Fruit fly (Drosophila melanogaster): Measurements from ENCODE around the gene Cpr65Ax2.
A peak's percentile ranks its signal among the peaks of the same experiment; 100 is the strongest.

Gene Cpr65Ax2

DNA sequence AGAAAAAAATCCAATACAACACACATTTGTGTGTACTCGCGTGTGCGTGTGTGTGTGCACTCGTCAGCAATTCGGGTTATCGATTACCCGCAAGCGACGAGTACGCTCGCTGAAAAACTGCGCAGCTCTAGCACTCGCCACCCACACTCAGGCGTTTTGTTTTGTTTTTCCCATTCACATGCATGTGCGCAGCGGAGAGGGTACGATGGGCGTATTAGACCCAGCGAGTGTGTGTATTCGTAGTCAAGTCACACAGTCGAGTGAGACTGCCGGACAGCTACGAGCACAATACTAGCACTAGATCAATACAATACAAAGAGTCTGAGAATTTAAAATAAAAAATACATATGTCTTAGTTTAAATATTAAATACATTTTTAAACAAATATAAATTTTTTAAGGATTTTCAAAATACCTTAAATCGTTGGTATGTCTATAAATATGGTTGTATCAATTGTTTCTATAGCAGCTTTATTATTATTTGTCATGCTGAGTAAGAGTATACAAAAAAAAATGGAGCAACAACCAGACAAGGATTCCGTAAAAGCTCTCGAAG lies 34.3 kb upstream of the Cpr65Ax2 start, which contains the start of the genes D19B and CG43293 (continued):
- TF ChIP-seq CG13624 (GFP tag; optimal IDR thresholded peaks at IDR 0.05) (peak; percentile 90), HLH54F (GFP tag; optimal IDR thresholded peaks at IDR 0.05) (peak; percentile 91), CG10979 (tag; optimal IDR thresholded peaks at IDR 0.05) (peak; percentile 86), da (GFP tag; optimal IDR thresholded peaks at IDR 0.05) (peak; percentile 50), dan (GFP tag; IDR thresholded peaks at IDR 0.05) (no peak), twi (tag; optimal IDR thresholded peaks at IDR 0.05) (peak; percentile 70), CG11723 (GFP tag; optimal IDR thresholded peaks at IDR 0.05) (peak; percentile 82), Kr (GFP tag; optimal IDR thresholded peaks at IDR 0.05) (no peak), CG2202 (tag; optimal IDR thresholded peaks at IDR 0.05) (peak; percentile 75), zfh1 (GFP tag; IDR thresholded peaks at IDR 0.05) (peak; percentile 93), bcd (GFP tag; optimal IDR thresholded peaks at IDR 0.05) (peak; percentile 89), slp2 (GFP tag; optimal IDR thresholded peaks at IDR 0.05) (peak; percentile 72), ATbp (GFP tag; optimal IDR thresholded peaks at IDR 0.05) (peak; percentile 76), lmd (GFP tag; IDR thresholded peaks at IDR 0.05) (peak; percentile 93), exex (tag; optimal IDR thresholded peaks at IDR 0.05) (no peak), emc (GFP tag; optimal IDR thresholded peaks at IDR 0.05) (peak; percentile 31), CG15479 (GFP tag; optimal IDR thresholded peaks at IDR 0.05) (peak; percentile 31), al (GFP tag; IDR thresholded peaks at IDR 0.05) (peak; percentile 83), nom (GFP tag; optimal IDR thresholded peaks at IDR 0.05) (peak; percentile 80), CG17361 (GFP tag; IDR thresholded peaks at IDR 0.05) (peak; percentile 91), CG4707 (GFP tag; optimal IDR thresholded peaks at IDR 0.05) (peak; percentile 91), CG9876 (GFP tag; optimal IDR thresholded peaks at IDR 0.05) (peak; percentile 78), CG4282 (GFP tag; optimal IDR thresholded peaks at IDR 0.05) (peak; percentile 70), CG11504 (tag; optimal IDR thresholded peaks at IDR 0.05) (peak; percentile 87), CG8924 (tag; optimal IDR thresholded peaks at IDR 0.05) (peak; percentile 90), Oli (tag; optimal IDR thresholded peaks at IDR 0.05) (peak; percentile 83), chm (GFP tag; IDR thresholded peaks at IDR 0.05) (peak; percentile 97), sug (tag; optimal IDR thresholded peaks at IDR 0.05) (peak; percentile 80), Optix (GFP tag; IDR thresholded peaks at IDR 0.05) (peak; percentile 93), CG10462 (GFP tag; optimal IDR thresholded peaks at IDR 0.05) (peak; percentile 82), CG7987 (GFP tag; optimal IDR thresholded peaks at IDR 0.05) (peak; percentile 91), hkb (optimal IDR thresholded peaks at IDR 0.05) (no peak), hkb (GFP tag; IDR thresholded peaks at IDR 0.05) (peak; percentile 91), esg (GFP tag; conservative IDR thresholded peaks at IDR 0.05) (peak; percentile 84), Abd-B (GFP tag; optimal IDR thresholded peaks at IDR 0.05) (peak; percentile 65), dimm (GFP tag; IDR thresholded peaks at IDR 0.05) (peak; percentile 73), lab (GFP tag; optimal IDR thresholded peaks at IDR 0.05) (peak; percentile 93), Lhr (GFP tag; optimal IDR thresholded peaks at IDR 0.05) (peak; percentile 63), ato (GFP tag; IDR thresholded peaks at IDR 0.05; ENCODE audit: partially characterized antibody) (peak; percentile 62), C15 (GFP tag; IDR thresholded peaks at IDR 0.05) (peak; percentile 89), CG15011 (GFP tag; optimal IDR thresholded peaks at IDR 0.05) (no peak), Meics (GFP tag; optimal IDR thresholded peaks at IDR 0.05) (peak; percentile 90), rib (GFP tag; IDR thresholded peaks at IDR 0.05) (peak; percentile 92), Max (GFP tag; optimal IDR thresholded peaks at IDR 0.05) (peak; percentile 78), CG5953 (GFP tag; IDR thresholded peaks at IDR 0.05) (peak; percentile 87), CG3847 (GFP tag; IDR thresholded peaks at IDR 0.05) (peak; percentile 91), pho (GFP tag; optimal IDR thresholded peaks at IDR 0.05) (peak; percentile 85), CG1603 (tag; optimal IDR thresholded peaks at IDR 0.05) (peak; percentile 91), CG4730 (GFP tag; IDR thresholded peaks at IDR 0.05) (peak; percentile 86), CoRest (tag; optimal IDR thresholded peaks at IDR 0.05) (peak; percentile 83), CG10147 (GFP tag; optimal IDR thresholded peaks at IDR 0.05) (peak; percentile 70)
